Worm (Caenorhabditis elegans) whole organism, L1 larva: ENCODE data around the gene Y66D12A.16.

ENCODE experiments used
- C34B4.2 ChIP-seq: sonication (generic microtip); optimal IDR thresholded peaks from 2 replicates; lab custom pipeline; 2017; ENCODE audit warnings: mild to moderate bottlenecking, missing genetic modification characterization, missing compliant biosample characterization
- Y116A8C.19 ChIP-seq: sonication (generic microtip); optimal IDR thresholded peaks from 2 replicates; lab custom pipeline; 2016; ENCODE audit warnings: missing compliant biosample characterization, missing genetic modification characterization, borderline replicate concordance
- aha-1 ChIP-seq: fragments of 150-350 bp; optimal IDR thresholded peaks from 2 replicates; lab custom pipeline; 2014; ENCODE audit warnings: missing biosample characterization, missing genetic modification characterization
- alr-1 ChIP-seq: fragments of 200-800 bp; sonication (Bioruptor generic); optimal IDR thresholded peaks from 2 replicates; lab custom pipeline; 2018; ENCODE audit warnings: borderline replicate concordance, mild to moderate bottlenecking, missing genetic modification characterization, missing compliant biosample characterization
- aly-2 ChIP-seq: fragments of 150-350 bp; optimal IDR thresholded peaks from 2 replicates; lab custom pipeline; 2014; ENCODE audit warnings: missing biosample characterization, missing genetic modification characterization
- blmp-1 ChIP-seq: fragments of 150-350 bp; optimal IDR thresholded peaks from 2 replicates; lab custom pipeline; 2014; ENCODE audit warnings: missing biosample characterization, missing genetic modification characterization
- efl-1 ChIP-seq, 4 experiments: fragments of 150-350 bp; optimal IDR thresholded peaks in 3 of 4; peaks in 1 of 4; 1 replicate in 1 of 4; 2 replicates in 3 of 4; lab custom pipeline; 2014; ENCODE audit warnings: missing biosample characterization in 2 of 4, missing genetic modification characterization in 2 of 4, missing genetic modification reagents in 2 of 4
- egl-13 ChIP-seq: sonication (generic microtip); optimal IDR thresholded peaks from 2 replicates; lab custom pipeline; 2016; ENCODE audit warnings: missing genotype, missing genetic modification reagents, missing genetic modification characterization, missing compliant biosample characterization
- egl-27 ChIP-seq, 2 experiments: fragments of 150-350 bp in 1 of 2; sonication (generic microtip); optimal IDR thresholded peaks; 3 replicates each; lab custom pipeline; 2017 to 2018; ENCODE audit warnings: missing biosample characterization in 2 of 2, missing genetic modification characterization in 2 of 2, missing genetic modification reagents in 2 of 2
- elt-3 ChIP-seq, 6 experiments: fragments of 150-350 bp in 1 of 6; sonication (generic microtip); optimal IDR thresholded peaks; 2 replicates each; lab custom pipeline; 2017 to 2018; ENCODE audit warnings: missing biosample characterization in 6 of 6, missing genetic modification characterization in 6 of 6, inconsistent platforms in 1 of 6
- grh-1 ChIP-seq: fragments of 200-800 bp; sonication (Bioruptor generic); IDR thresholded peaks from 2 replicates; pipeline ENCODE4 v1.3.6; 2022; ENCODE audit warnings: missing genetic modification reagents, missing genetic modification characterization, missing compliant biosample characterization
- hlh-17 ChIP-seq: fragments of 200-800 bp; sonication (Bioruptor generic); optimal IDR thresholded peaks from 2 replicates; lab custom pipeline; 2018; ENCODE audit warnings: missing genetic modification characterization, mild to moderate bottlenecking, missing compliant biosample characterization, moderate library complexity, borderline replicate concordance
- lin-14 ChIP-seq: fragments of 200-800 bp; sonication (Bioruptor generic); optimal IDR thresholded peaks from 2 replicates; lab custom pipeline; 2018; ENCODE audit warnings: mild to moderate bottlenecking, missing genetic modification characterization, moderate library complexity, missing compliant biosample characterization
- lin-35 ChIP-seq, 2 experiments: fragments of 150-350 bp; optimal IDR thresholded peaks; 2 replicates each; lab custom pipeline; 2014; ENCODE audit warnings: missing biosample characterization in 2 of 2, missing genetic modification characterization in 2 of 2, missing genetic modification reagents in 2 of 2
- lin-39 ChIP-seq: fragments of 150-350 bp; optimal IDR thresholded peaks from 2 replicates; lab custom pipeline; 2014; ENCODE audit warnings: missing biosample characterization, missing genetic modification reagents, missing genetic modification characterization
- mab-9 ChIP-seq: fragments of 200-800 bp; sonication (Bioruptor generic); IDR thresholded peaks from 2 replicates; pipeline ENCODE4 v1.3.6; 2022; ENCODE audit warnings: missing genetic modification reagents, missing genetic modification characterization, missing compliant biosample characterization
- nhr-11 ChIP-seq: fragments of 150-350 bp; optimal IDR thresholded peaks from 2 replicates; lab custom pipeline; 2014; ENCODE audit warnings: missing biosample characterization, missing genetic modification characterization
- nhr-19 ChIP-seq: fragments of 200-800 bp; sonication (Bioruptor generic); conservative IDR thresholded peaks from 2 replicates; pipeline ENCODE4 v1.3.6; 2022; ENCODE audit warnings: missing genetic modification characterization, missing compliant biosample characterization
- nhr-237 ChIP-seq: fragments of 150-350 bp; optimal IDR thresholded peaks from 2 replicates; lab custom pipeline; 2014; ENCODE audit warnings: missing biosample characterization, missing genetic modification characterization
- nhr-76 ChIP-seq: sonication (generic microtip); optimal IDR thresholded peaks from 2 replicates; lab custom pipeline; 2017; ENCODE audit warnings: missing biosample characterization, missing genetic modification characterization
- nhr-85 ChIP-seq: sonication (generic microtip); peaks from one replicate; lab custom pipeline; 2016; ENCODE audit warnings: missing genetic modification characterization, inconsistent platforms, missing compliant biosample characterization
- pqm-1 ChIP-seq: sonication (generic microtip); optimal IDR thresholded peaks from 3 replicates; lab custom pipeline; 2017; ENCODE audit warnings: missing biosample characterization, missing genetic modification characterization
- snu-23 ChIP-seq: sonication (generic microtip); optimal IDR thresholded peaks from 2 replicates; lab custom pipeline; 2016; ENCODE audit warnings: missing genetic modification characterization, missing compliant biosample characterization
- unc-62 ChIP-seq: fragments of 150-350 bp; optimal IDR thresholded peaks from 2 replicates; lab custom pipeline; 2014; ENCODE audit warnings: missing biosample characterization, missing genetic modification reagents, missing genetic modification characterization
- unc-86 ChIP-seq: sonication (generic microtip); optimal IDR thresholded peaks from 2 replicates; lab custom pipeline; 2016; ENCODE audit warnings: missing genetic modification characterization, missing compliant biosample characterization
- unc-98 ChIP-seq: fragments of 200-800 bp; sonication (Bioruptor generic); IDR thresholded peaks from 2 replicates; pipeline ENCODE4 v1.3.6; 2022; ENCODE audit warnings: missing genetic modification characterization, missing compliant biosample characterization
- vab-15 ChIP-seq: sonication (generic microtip); optimal IDR thresholded peaks from 2 replicates; lab custom pipeline; 2017; ENCODE audit warnings: missing genotype, mild to moderate bottlenecking, missing genetic modification characterization, missing compliant biosample characterization
- ztf-11 ChIP-seq, 2 experiments: sonication (generic microtip); optimal IDR thresholded peaks; 2 replicates each; lab custom pipeline; 2016 to 2017; ENCODE audit warnings: missing genetic modification characterization in 2 of 2, missing biosample characterization in 1 of 2, missing compliant biosample characterization in 1 of 2

Gene Y66D12A.16

ce11 chrIII:11556860-11557259 lies 33.5 kb downstream of the Y66D12A.16 start (continued):
- no peak for TF ChIP-seq nhr-11 (tag; lab: Kevin White, UChicago)
- TF ChIP-seq hlh-17: no peak
- peak in 3 of 6 experiments; percentile 14 to 45 (median 26) for TF ChIP-seq elt-3 (tag; optimal IDR thresholded peaks at IDR 0.05; lab: Kevin White, UChicago)
- peak in 1 of 2 experiments; percentile 31 for TF ChIP-seq lin-35 (GFP tag; optimal IDR thresholded peaks at IDR 0.05; lab: Kevin White, UChicago)

DNA sequence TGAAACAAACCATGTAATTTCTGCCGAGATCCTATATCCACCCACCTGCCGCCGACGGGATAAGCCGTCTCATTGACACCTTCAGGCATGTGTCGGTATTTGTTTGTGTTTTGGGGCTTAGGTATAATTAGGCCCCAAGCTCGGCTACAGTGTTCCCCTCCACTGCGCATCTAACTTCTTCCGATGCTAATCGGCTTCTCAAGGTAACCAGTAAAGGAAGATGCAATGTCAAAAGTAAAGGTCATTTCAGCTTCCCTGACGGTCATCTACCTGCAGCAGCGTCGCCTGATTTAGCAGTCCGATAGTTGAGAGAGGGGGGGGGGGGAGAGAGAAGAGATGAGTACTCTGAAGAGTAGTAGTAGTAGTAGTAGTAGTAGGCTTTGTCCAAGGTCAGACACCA lies 34.9 kb downstream of the Y66D12A.16 start:
- TF ChIP-seq snu-23 (GFP tag; lab: Kevin White, UChicago) (peak; percentile 12), pqm-1 (tag; lab: Kevin White, UChicago) (no peak), unc-98 (GFP tag; lab: Robert Waterston, UW) (no peak), lin-14 (GFP tag; lab: Kevin White, UChicago) (peak; percentile 39), efl-1 (optimal IDR thresholded peaks at IDR 0.05; lab: Kevin White, UChicago) (no peak), efl-1 (GFP tag; optimal IDR thresholded peaks at IDR 0.05 in 1 of 2; lab: Kevin White, UChicago) (peak in 1 of 2 experiments; percentile 40), nhr-85 (tag; lab: Kevin White, UChicago) (peak; percentile 59)

- TF ChIP-seq Y116A8C.19: no peak
- no peak for TF ChIP-seq elt-3 (tag; optimal IDR thresholded peaks at IDR 0.05; lab: Kevin White, UChicago)
- peak; percentile 36 for TF ChIP-seq lin-14 (GFP tag; lab: Kevin White, UChicago)
- no peak for TF ChIP-seq C34B4.2 (tag; lab: Kevin White, UChicago)
- peak; percentile 25 for TF ChIP-seq blmp-1 (tag; lab: Kevin White, UChicago)
- TF ChIP-seq grh-1 (GFP tag; lab: Robert Waterston, UW): 0 out of 2 replicates have a peak, but pooled peaks have one; percentile 10
- peak; percentile 30 for TF ChIP-seq snu-23 (GFP tag; lab: Kevin White, UChicago)
- TF ChIP-seq efl-1 (optimal IDR thresholded peaks at IDR 0.05; lab: Kevin White, UChicago): no peak
- no peak for TF ChIP-seq efl-1 (GFP tag; optimal IDR thresholded peaks at IDR 0.05 in 1 of 2; lab: Kevin White, UChicago)
- TF ChIP-seq unc-62 (GFP tag; lab: Kevin White, UChicago): no peak
- TF ChIP-seq ztf-11 (tag; optimal IDR thresholded peaks at IDR 0.05; lab: Kevin White, UChicago): peak in 1 of 2 experiments; percentile 4
- TF ChIP-seq nhr-19 (GFP tag; lab: Robert Waterston, UW): no peak
- peak; percentile 68 for TF ChIP-seq nhr-85 (tag; lab: Kevin White, UChicago)
- no peak for TF ChIP-seq vab-15 (tag; lab: Kevin White, UChicago)
These were observed 36.3 kb downstream of the Y66D12A.16 start for ce11 chrIII:11559677-11560076.

DNA sequence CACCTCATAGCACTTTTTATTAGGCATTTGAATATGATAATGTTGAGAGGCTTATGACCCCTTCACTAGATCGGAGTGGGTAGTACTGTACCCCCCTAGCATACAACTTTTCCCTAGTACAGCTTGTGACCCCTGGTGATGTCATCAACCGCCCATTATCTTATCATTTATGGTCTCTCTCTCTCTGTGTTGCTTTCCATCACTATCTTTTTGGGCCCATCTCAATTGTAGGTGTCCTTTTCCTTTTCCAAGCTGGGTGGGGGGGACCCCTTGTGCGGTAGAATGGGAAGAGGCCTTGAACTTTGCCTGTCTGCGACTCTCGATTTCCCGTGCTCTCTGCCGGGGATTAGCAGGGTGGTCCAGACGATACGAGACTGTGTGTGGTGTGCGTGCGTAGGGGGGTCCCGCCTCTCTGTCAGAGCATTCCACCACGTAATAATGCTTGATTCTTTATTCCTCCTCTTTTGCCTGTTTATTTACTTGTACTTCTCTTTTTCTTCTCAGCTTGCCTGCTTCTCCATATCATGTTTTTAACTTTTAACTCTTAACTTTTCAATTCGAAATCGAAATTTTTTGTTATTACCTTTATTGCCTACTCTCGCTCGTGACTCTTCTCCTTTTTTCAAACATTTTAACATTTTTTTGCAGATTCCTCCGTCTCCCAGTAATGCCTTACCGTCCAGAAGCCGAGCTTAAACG lies 37.3 kb downstream of the Y66D12A.16 start, which contains the start of gene ztf-29:
Gene ztf-29 (plus strand): TSS at position 649 of the 699 bp plus-strand sequence.
- TF ChIP-seq mab-9 (GFP tag; lab: Robert Waterston, UW) (no peak), aly-2 (tag; lab: Kevin White, UChicago) (no peak)

ce11 chrIII:11561597-11561996 lies 38.2 kb downstream of the Y66D12A.16 start:
- TF ChIP-seq nhr-237 (tag; lab: Kevin White, UChicago) (no peak), nhr-85 (tag; lab: Kevin White, UChicago) (peak; percentile 7)

DNA sequence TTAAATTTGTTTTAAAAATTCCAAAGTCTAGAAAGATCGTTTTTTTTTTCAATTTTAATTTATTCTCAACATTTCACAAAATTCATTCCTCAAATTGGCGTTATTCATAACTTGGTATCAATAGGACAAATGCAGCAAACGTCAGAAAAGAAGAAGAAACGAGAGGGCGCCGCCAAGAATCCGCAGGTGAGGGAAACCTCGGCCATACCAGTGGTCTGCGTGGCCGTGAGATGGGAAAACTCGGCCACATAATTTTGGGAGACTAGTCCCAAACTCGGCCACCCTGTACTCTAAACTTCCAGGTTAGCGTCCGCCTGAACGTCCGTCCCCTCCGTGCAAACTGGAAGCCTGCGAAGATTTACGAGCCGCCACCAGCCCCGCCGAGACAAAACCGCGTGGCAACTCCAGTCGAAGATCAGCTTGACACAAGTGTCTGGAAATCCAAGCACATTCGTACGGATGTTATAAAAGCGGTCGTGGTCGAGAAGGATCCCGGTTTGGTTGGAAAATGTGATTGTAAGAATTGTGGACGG lies 40.1 kb downstream of the Y66D12A.16 start, which contains the start of gene Y66D12A.11:
Gene Y66D12A.11 (plus strand): TSS at position 51 of the 533 bp plus-strand sequence.
- TF ChIP-seq nhr-76 (tag; lab: Kevin White, UChicago) (no peak), egl-27 (tag; optimal IDR thresholded peaks at IDR 0.05; lab: Kevin White, UChicago) (no peak), unc-86 (no peak), lin-39 (no peak), aha-1 (tag; lab: Kevin White, UChicago) (no peak), alr-1 (tag; lab: Kevin White, UChicago) (no peak), egl-13 (tag; lab: Kevin White, UChicago) (no peak), unc-62 (GFP tag; lab: Kevin White, UChicago) (no peak)
